Worm (Caenorhabditis elegans): ENCODE data around the gene ZK632.14.

ZK632.14 gene

ce11 chrIII:9817087-9817612 lies 3.9 kb downstream of the ZK632.14 start, which contains the start of gene cnx-1:
Gene cnx-1, minus strand, starts transcription at chrIII:9817137.
- TF ChIP-seq ceh-20 (GFP tag; IDR thresholded peaks at IDR 0.05), result no peak
- no peak for TF ChIP-seq tra-1 (GFP tag; IDR thresholded peaks at IDR 0.05)
- no peak for TF ChIP-seq F49E8.2 (tag; optimal IDR thresholded peaks at IDR 0.05; ENCODE audit: borderline replicate concordance)
- TF ChIP-seq ceh-44 (GFP tag; IDR thresholded peaks at IDR 0.05), result no peak
- TF ChIP-seq nhr-6 (tag; optimal IDR thresholded peaks at IDR 0.05), result peak; percentile 63
- no peak for TF ChIP-seq nhr-25 (tag; optimal IDR thresholded peaks at IDR 0.05; ENCODE audit: borderline replicate concordance, insufficient read depth)
- TF ChIP-seq fkh-10 (GFP tag; optimal IDR thresholded peaks at IDR 0.05), result no peak
- TF ChIP-seq dve-1 (tag; optimal IDR thresholded peaks at IDR 0.05; ENCODE audit: insufficient read depth), result peak; percentile 22
- TF ChIP-seq hlh-11 (tag; optimal IDR thresholded peaks at IDR 0.05), result peak; percentile 16
- no peak for TF ChIP-seq unc-39 (tag; optimal IDR thresholded peaks at IDR 0.05)
- no peak for TF ChIP-seq vab-7 (GFP tag; IDR thresholded peaks at IDR 0.05)
- no peak for TF ChIP-seq unc-130 (GFP tag; optimal IDR thresholded peaks at IDR 0.05)
- TF ChIP-seq zfp-2 (tag; optimal IDR thresholded peaks at IDR 0.05), result no peak
- TF ChIP-seq saeg-2 (GFP tag; IDR thresholded peaks at IDR 0.05), result no peak
- TF ChIP-seq tag-97 (GFP tag; IDR thresholded peaks at IDR 0.05), result no peak
- TF ChIP-seq F10B5.3 (tag; optimal IDR thresholded peaks at IDR 0.05), result no peak
- no peak for TF ChIP-seq daf-16 (GFP tag; optimal IDR thresholded peaks at IDR 0.05)
- no peak for TF ChIP-seq daf-16 (tag; optimal IDR thresholded peaks at IDR 0.05)
- TF ChIP-seq lin-29 (GFP tag; IDR thresholded peaks at IDR 0.05), result no peak
- TF ChIP-seq lsy-2 (tag; optimal IDR thresholded peaks at IDR 0.05), result peak in 1 of 2 experiments; percentile 52
- no peak for TF ChIP-seq T26A8.4 (GFP tag; IDR thresholded peaks at IDR 0.05)
- no peak for TF ChIP-seq ztf-11 (tag; optimal IDR thresholded peaks at IDR 0.05)
- TF ChIP-seq lin-38 (GFP tag; IDR thresholded peaks at IDR 0.05), result no peak
- TF ChIP-seq nhr-48 (tag; optimal IDR thresholded peaks at IDR 0.05), result no peak
- no peak for TF ChIP-seq hlh-30 (tag; optimal IDR thresholded peaks at IDR 0.05; ENCODE audit: insufficient read depth)
- no peak for TF ChIP-seq dmd-6 (GFP tag; IDR thresholded peaks at IDR 0.05)
- no peak for TF ChIP-seq dpl-1 (GFP tag; optimal IDR thresholded peaks at IDR 0.05)
- no peak for TF ChIP-seq snpc-4 (tag; optimal IDR thresholded peaks at IDR 0.05)
- no peak for TF ChIP-seq cey-2 (tag; optimal IDR thresholded peaks at IDR 0.05; ENCODE audit: borderline replicate concordance, insufficient read depth)
- TF ChIP-seq mes-2 (tag; optimal IDR thresholded peaks at IDR 0.05; ENCODE audit: poor library complexity, severe bottlenecking), result peak; percentile 41
- TF ChIP-seq mdl-1 (tag; optimal IDR thresholded peaks at IDR 0.05), result peak in 1 of 2 experiments; percentile 31
- no peak for TF ChIP-seq ceh-82 (tag; optimal IDR thresholded peaks at IDR 0.05)
- no peak for TF ChIP-seq spr-1 (tag; optimal IDR thresholded peaks at IDR 0.05)
- TF ChIP-seq egl-27 (tag; optimal IDR thresholded peaks at IDR 0.05), result no peak
- TF ChIP-seq nhr-77 (tag; optimal IDR thresholded peaks at IDR 0.05), result no peak
- no peak for TF ChIP-seq duxl-1 (tag; optimal IDR thresholded peaks at IDR 0.05; ENCODE audit: poor library complexity)
- no peak for TF ChIP-seq nhr-237 (tag; optimal IDR thresholded peaks at IDR 0.05)
- TF ChIP-seq sdz-12 (GFP tag; optimal IDR thresholded peaks at IDR 0.05), result no peak
- no peak for TF ChIP-seq zip-11 (GFP tag; IDR thresholded peaks at IDR 0.05)
- TF ChIP-seq nhr-11 (tag; optimal IDR thresholded peaks at IDR 0.05), result peak; percentile 30
- no peak for TF ChIP-seq daf-19 (GFP tag; conservative IDR thresholded peaks at IDR 0.05)
- TF ChIP-seq R02D3.7 (tag; optimal IDR thresholded peaks at IDR 0.05), result no peak
- TF ChIP-seq set-16 (GFP tag; IDR thresholded peaks at IDR 0.05), result no peak
- TF ChIP-seq Y75B8A.6 (GFP tag; IDR thresholded peaks at IDR 0.05), result no peak
- TF ChIP-seq egl-43 (GFP tag; IDR thresholded peaks at IDR 0.05), result peak; percentile 55; the same call in 1 of the 2 replicates
- no peak for TF ChIP-seq zip-2 (tag; optimal IDR thresholded peaks at IDR 0.05)
- TF ChIP-seq F44E2.7 (GFP tag; IDR thresholded peaks at IDR 0.05), result 0 out of 2 replicates have a peak, but pooled peaks have one; percentile 22
- TF ChIP-seq daf-12 (tag; optimal IDR thresholded peaks at IDR 0.05), result no peak
- TF ChIP-seq dmd-9 (GFP tag; IDR thresholded peaks at IDR 0.05), result no peak
- no peak for TF ChIP-seq pha-4 (GFP tag; IDR thresholded peaks at IDR 0.05)
- peak; percentile 58 for TF ChIP-seq pha-4 (tag; optimal IDR thresholded peaks at IDR 0.05)

All from whole organism, L4 larva.